Worm (Caenorhabditis elegans) whole organism, mixed stage, embryonic: Measurements from ENCODE around the gene F22E5.13.

Source experiments
- lsy-2 ChIP-seq: fragments of 150-350 bp; optimal IDR thresholded peaks from 2 replicates; lab custom pipeline; 2014; ENCODE audit warnings: missing biosample characterization, missing genetic modification characterization
- mls-2 ChIP-seq: sonication (generic microtip); optimal IDR thresholded peaks from 2 replicates; lab custom pipeline; 2016; ENCODE audit warnings: mild to moderate bottlenecking, missing genetic modification characterization, moderate library complexity, missing compliant biosample characterization
- nhr-28 ChIP-seq: fragments of 150-350 bp; optimal IDR thresholded peaks from 2 replicates; lab custom pipeline; 2014; ENCODE audit warnings: missing biosample characterization, missing genetic modification characterization

- TF ChIP-seq mls-2 (tag; lab: Kevin White, UChicago) (no peak), lsy-2 (tag; lab: Kevin White, UChicago) (no peak), nhr-28 (tag; lab: Kevin White, UChicago) (no peak)
Measured at ce11 chrII:2638062-2638461, 11.4 kb downstream of the F22E5.13 start, which contains the start of gene F22E5.9.
